Fruit fly (Drosophila melanogaster) whole organism, embryonic: Measurements from ENCODE around the gene CG12951.

ENCODE experiments used
- Atf3 ChIP-seq: fragments of 200-800 bp; sonication (Bioruptor generic); optimal IDR thresholded peaks from 3 replicates; lab custom pipeline; 2016; ENCODE audit warnings: missing biosample characterization, missing genetic modification characterization
- Bdp1 ChIP-seq: fragments of 200-800 bp; sonication (Bioruptor generic); optimal IDR thresholded peaks from 3 replicates; lab custom pipeline; 2016; ENCODE audit warnings: missing biosample characterization, missing genetic modification characterization
- Bgb ChIP-seq: fragments of 200-800 bp; sonication (Bioruptor generic); IDR thresholded peaks from 2 replicates; pipeline ENCODE4 v1.3.6; 2022; ENCODE audit warnings: missing biosample characterization, missing genetic modification characterization; ENCODE audit not compliant: partially characterized antibody
- CG10147 ChIP-seq: fragments of 200-800 bp; sonication (Bioruptor generic); optimal IDR thresholded peaks from 2 replicates; lab custom pipeline; 2019; ENCODE audit warnings: missing biosample characterization, mild to moderate bottlenecking, missing genetic modification characterization, moderate library complexity
- CG12071 ChIP-seq: fragments of 200-800 bp; sonication (Bioruptor generic); optimal IDR thresholded peaks from 3 replicates; lab custom pipeline; 2018; ENCODE audit warnings: missing biosample characterization, mild to moderate bottlenecking, missing genetic modification characterization
- CG12155 ChIP-seq: fragments of 200-800 bp; sonication (Bioruptor generic); optimal IDR thresholded peaks from 3 replicates; lab custom pipeline; 2016; ENCODE audit warnings: missing biosample characterization, missing genetic modification characterization
- CG12744 ChIP-seq: fragments of 200-800 bp; sonication (Bioruptor generic); optimal IDR thresholded peaks from 2 replicates; lab custom pipeline; 2016; ENCODE audit warnings: missing biosample characterization, missing genetic modification characterization
- CG15073 ChIP-seq: fragments of 200-800 bp; sonication (Bioruptor generic); optimal IDR thresholded peaks from 2 replicates; lab custom pipeline; 2016; ENCODE audit warnings: missing biosample characterization, missing genetic modification characterization
- CG17186 ChIP-seq: fragments of 200-800 bp; sonication (Bioruptor generic); optimal IDR thresholded peaks from 3 replicates; lab custom pipeline; 2017; ENCODE audit warnings: missing biosample characterization, missing genetic modification reagents, missing genetic modification characterization
- CG17328 ChIP-seq: fragments of 200-800 bp; sonication (Bioruptor generic); IDR thresholded peaks from 2 replicates; pipeline ENCODE4 v1.3.6; 2022; ENCODE audit warnings: missing biosample characterization, missing genetic modification characterization
- CG17612 ChIP-seq: fragments of 200-800 bp; sonication (Bioruptor generic); IDR thresholded peaks from 2 replicates; pipeline ENCODE4 v1.3.6; 2022; ENCODE audit warnings: missing biosample characterization, missing genetic modification characterization
- CG30431 ChIP-seq: fragments of 200-800 bp; sonication (Bioruptor generic); optimal IDR thresholded peaks from 2 replicates; lab custom pipeline; 2017; ENCODE audit warnings: missing biosample characterization, missing genetic modification characterization
- CG3163 ChIP-seq: fragments of 200-800 bp; sonication (Bioruptor generic); optimal IDR thresholded peaks from 3 replicates; lab custom pipeline; 2016; ENCODE audit warnings: missing biosample characterization, missing genetic modification characterization
- CG32532 ChIP-seq: fragments of 200-800 bp; sonication (Bioruptor generic); IDR thresholded peaks from 2 replicates; pipeline ENCODE4 v1.3.6; 2022; ENCODE audit warnings: missing biosample characterization, missing genetic modification characterization
- CG5245 ChIP-seq: fragments of 200-800 bp; sonication (Bioruptor generic); optimal IDR thresholded peaks from 3 replicates; lab custom pipeline; 2016; ENCODE audit warnings: missing biosample characterization, missing genetic modification characterization
- CG8359 ChIP-seq: fragments of 200-800 bp; sonication (Bioruptor generic); optimal IDR thresholded peaks from 2 replicates; lab custom pipeline; 2017; ENCODE audit warnings: missing biosample characterization, mild to moderate bottlenecking, missing genetic modification characterization, borderline replicate concordance
- CG8765 ChIP-seq: fragments of 200-800 bp; sonication (Bioruptor generic); IDR thresholded peaks from 2 replicates; pipeline ENCODE4 v1.3.6; 2022; ENCODE audit warnings: missing biosample characterization, missing genetic modification characterization
- CG8944 ChIP-seq: fragments of 200-800 bp; sonication (Bioruptor generic); optimal IDR thresholded peaks from 3 replicates; lab custom pipeline; 2016; ENCODE audit warnings: missing biosample characterization, missing genetic modification characterization
- CkIIα-i1 ChIP-seq: fragments of 200-800 bp; sonication (Bioruptor generic); IDR thresholded peaks from 2 replicates; pipeline ENCODE4 v1.3.6; 2022; ENCODE audit warnings: missing biosample characterization, missing genetic modification characterization
- D ChIP-seq, 2 experiments: fragments of 200-800 bp in 1 of 2; fragments of >200 bp in 1 of 2; sonication (Bioruptor generic) in 1 of 2; optimal IDR thresholded peaks; 2 replicates in 1 of 2; 3 replicates in 1 of 2; lab custom pipeline; 2017; ENCODE audit warnings: mild to moderate bottlenecking in 1 of 2, missing biosample characterization in 1 of 2, missing genetic modification characterization in 1 of 2, missing genetic modification reagents in 1 of 2
- Dbx ChIP-seq: fragments of 200-800 bp; sonication (Bioruptor generic); IDR thresholded peaks from 3 replicates; pipeline ENCODE4 v1.3.6; 2022; ENCODE audit warnings: missing biosample characterization, missing genetic modification characterization
- Dip2 ChIP-seq: fragments of 200-800 bp; sonication (Bioruptor generic); IDR thresholded peaks from 2 replicates; pipeline ENCODE4 v1.3.6; 2022; ENCODE audit warnings: missing biosample characterization, missing genetic modification characterization
- Drgx ChIP-seq: fragments of 200-800 bp; sonication (Bioruptor generic); IDR thresholded peaks from 2 replicates; pipeline ENCODE4 v1.3.6; 2022; ENCODE audit warnings: missing biosample characterization, missing genetic modification characterization
- Hmr ChIP-seq: fragments of 200-800 bp; sonication (Bioruptor generic); optimal IDR thresholded peaks from 3 replicates; lab custom pipeline; 2017; ENCODE audit warnings: mild to moderate bottlenecking, missing biosample characterization, missing genetic modification reagents, missing genetic modification characterization
- Hr78 ChIP-seq, 2 experiments: fragments of 200-800 bp in 1 of 2; fragments of >200 bp in 1 of 2; sonication (Bioruptor generic) in 1 of 2; optimal IDR thresholded peaks; 2 replicates each; lab custom pipeline; 2017 to 2019; ENCODE audit warnings: missing biosample characterization in 2 of 2, missing genetic modification characterization in 2 of 2, mild to moderate bottlenecking in 1 of 2, moderate library complexity in 1 of 2
- MTF-1 ChIP-seq: fragments of 200-800 bp; sonication (Bioruptor generic); optimal IDR thresholded peaks from 2 replicates; lab custom pipeline; 2018; ENCODE audit warnings: missing biosample characterization, mild to moderate bottlenecking, missing genetic modification characterization, borderline replicate concordance
- Side ChIP-seq: fragments of 200-800 bp; sonication (Bioruptor generic); optimal IDR thresholded peaks from 2 replicates; lab custom pipeline; 2016; ENCODE audit warnings: missing biosample characterization, missing genetic modification characterization
- Sry-δ ChIP-seq: fragments of 200-800 bp; sonication (Bioruptor generic); optimal IDR thresholded peaks from 2 replicates; lab custom pipeline; 2016; ENCODE audit warnings: missing biosample characterization, missing genetic modification characterization
- Stat92E ChIP-seq, 3 experiments: fragments of >200 bp in 2 of 3; fragments of 200-800 bp in 1 of 3; sonication (Bioruptor generic) in 1 of 3; optimal IDR thresholded peaks; 2 replicates each; lab custom pipeline; 2017 to 2019; ENCODE audit warnings: missing biosample characterization in 3 of 3, missing genetic modification characterization in 3 of 3, mild to moderate bottlenecking in 1 of 3, moderate library complexity in 1 of 3
- Taf1 ChIP-seq: fragments of 200-800 bp; sonication (Bioruptor generic); IDR thresholded peaks from 2 replicates; pipeline ENCODE4 v1.3.6; 2022; ENCODE audit warnings: missing biosample characterization, missing genetic modification characterization
- ase ChIP-seq: fragments of 200-800 bp; sonication (Bioruptor generic); IDR thresholded peaks from 3 replicates; pipeline ENCODE4 v1.3.6; 2022; ENCODE audit warnings: missing biosample characterization, missing genetic modification characterization
- ato ChIP-seq: fragments of 200-800 bp; sonication (Bioruptor generic); IDR thresholded peaks from 2 replicates; pipeline ENCODE4 v1.3.6; 2022; ENCODE audit warnings: missing biosample characterization, missing genetic modification characterization; ENCODE audit not compliant: partially characterized antibody
- bab2 ChIP-seq: fragments of 200-800 bp; sonication (Bioruptor generic); optimal IDR thresholded peaks from 2 replicates; lab custom pipeline; 2016; ENCODE audit warnings: missing biosample characterization, missing genetic modification characterization
- cg ChIP-seq: fragments of 200-800 bp; sonication (Bioruptor generic); optimal IDR thresholded peaks from 3 replicates; lab custom pipeline; 2019; ENCODE audit warnings: missing biosample characterization, mild to moderate bottlenecking, missing genetic modification characterization, moderate library complexity
- gro ChIP-seq: fragments of 200-800 bp; sonication (Bioruptor generic); optimal IDR thresholded peaks from 2 replicates; lab custom pipeline; 2016; ENCODE audit warnings: missing biosample characterization, missing genetic modification characterization
- inv ChIP-seq: fragments of 200-800 bp; sonication (Bioruptor generic); IDR thresholded peaks from 2 replicates; pipeline ENCODE4 v1.3.6; 2022; ENCODE audit warnings: missing biosample characterization, missing genetic modification characterization; ENCODE audit not compliant: partially characterized antibody
- lab ChIP-seq: fragments of 200-800 bp; sonication (Bioruptor generic); optimal IDR thresholded peaks from 3 replicates; lab custom pipeline; 2017; ENCODE audit warnings: missing biosample characterization, missing genetic modification characterization, mild to moderate bottlenecking, moderate library complexity, missing genetic modification reagents
- lmd ChIP-seq: fragments of 200-800 bp; sonication (Bioruptor generic); IDR thresholded peaks from 2 replicates; pipeline ENCODE4 v1.3.6; 2022; ENCODE audit warnings: missing biosample characterization, missing genetic modification characterization
- luna ChIP-seq: fragments of 200-800 bp; sonication (Bioruptor generic); optimal IDR thresholded peaks from 2 replicates; lab custom pipeline; 2016; ENCODE audit warnings: missing biosample characterization, missing genetic modification characterization
- mirr ChIP-seq: fragments of 200-800 bp; sonication (Bioruptor generic); optimal IDR thresholded peaks from 3 replicates; lab custom pipeline; 2018; ENCODE audit warnings: missing biosample characterization, mild to moderate bottlenecking, missing genetic modification characterization
- mld ChIP-seq: fragments of 200-800 bp; sonication (Bioruptor generic); IDR thresholded peaks from 3 replicates; pipeline ENCODE4 v1.3.6; 2022; ENCODE audit warnings: missing biosample characterization, missing genetic modification characterization; ENCODE audit not compliant: partially characterized antibody
- oc ChIP-seq: fragments of 200-800 bp; sonication (Bioruptor generic); optimal IDR thresholded peaks from 2 replicates; lab custom pipeline; 2018; ENCODE audit warnings: missing biosample characterization, mild to moderate bottlenecking, missing genetic modification characterization, moderate library complexity
- phol ChIP-seq: fragments of 200-800 bp; sonication (Bioruptor generic); optimal IDR thresholded peaks from 3 replicates; lab custom pipeline; 2018; ENCODE audit warnings: missing biosample characterization, mild to moderate bottlenecking, missing genetic modification characterization, moderate library complexity
- ranshi ChIP-seq: fragments of 200-800 bp; sonication (Bioruptor generic); IDR thresholded peaks from 2 replicates; pipeline ENCODE4 v1.3.6; 2022; ENCODE audit warnings: missing biosample characterization, missing genetic modification characterization
- rib ChIP-seq: fragments of 200-800 bp; sonication (Bioruptor generic); IDR thresholded peaks from 2 replicates; pipeline ENCODE4 v1.3.6; 2022; ENCODE audit warnings: missing biosample characterization, missing genetic modification characterization
- sens ChIP-seq: fragments of 200-800 bp; sonication (Bioruptor generic); peaks from one replicate; lab custom pipeline; 2016; ENCODE audit warnings: missing biosample characterization, missing genetic modification characterization
- sens-2 ChIP-seq: fragments of 200-800 bp; sonication (Bioruptor generic); IDR thresholded peaks from 2 replicates; pipeline ENCODE4 v1.3.6; 2022; ENCODE audit warnings: missing biosample characterization, missing genetic modification characterization
- sisA ChIP-seq: fragments of 200-800 bp; sonication (Bioruptor generic); IDR thresholded peaks from 2 replicates; pipeline ENCODE4 v1.3.6; 2022; ENCODE audit warnings: missing biosample characterization, missing genetic modification characterization
- zfh1 ChIP-seq: fragments of 200-800 bp; sonication (Bioruptor generic); IDR thresholded peaks from 3 replicates; pipeline ENCODE4 v1.3.6; 2022; ENCODE audit warnings: missing biosample characterization, missing genetic modification characterization

CG12951 gene

dm6 chr3R:9337402-9338254 lies 7.5 kb upstream of the CG12951 start (continued):
- TF ChIP-seq gro (GFP tag; lab: Kevin White, UChicago) (no peak), CkIIα-i1 (GFP tag; lab: Robert Waterston, UW) (no peak), CG12071 (peak; percentile 24), lab (GFP tag; lab: Kevin White, UChicago) (no peak), Bgb (GFP tag; lab: Robert Waterston, UW) (no peak), CG3163 (no peak), luna (no peak), mld (GFP tag; lab: Robert Waterston, UW) (no peak), oc (no peak), sens (GFP tag; lab: Kevin White, UChicago) (peak; percentile 58), mirr (GFP tag; lab: Kevin White, UChicago) (peak; percentile 53), sens-2 (no peak), ranshi (GFP tag; lab: Robert Waterston, UW) (no peak), bab2 (GFP tag; lab: Kevin White, UChicago) (no peak), Stat92E (GFP tag; optimal IDR thresholded peaks at IDR 0.05; lab: Kevin White, UChicago) (no peak), CG8765 (GFP tag; lab: Robert Waterston, UW) (no peak), zfh1 (GFP tag; lab: Robert Waterston, UW) (no peak), Side (GFP tag; lab: Kevin White, UChicago) (no peak), lmd (no peak), CG8359 (GFP tag; lab: Kevin White, UChicago) (no peak), rib (GFP tag; lab: Robert Waterston, UW) (no peak), ato (GFP tag; lab: Robert Waterston, UW) (no peak), Hr78 (GFP tag; optimal IDR thresholded peaks at IDR 0.05; lab: Kevin White, UChicago) (peak in 1 of 2 experiments; percentile 21), Dip2 (GFP tag; lab: Robert Waterston, UW) (no peak), CG17186 (GFP tag; lab: Kevin White, UChicago) (no peak), inv (no peak), CG8944 (no peak), Bdp1 (GFP tag; lab: Kevin White, UChicago) (no peak), MTF-1 (GFP tag; lab: Kevin White, UChicago) (no peak), CG32532 (GFP tag; lab: Robert Waterston, UW) (peak; percentile 36; the same call in 1 of the 2 replicates), Hmr (GFP tag; lab: Kevin White, UChicago) (no peak), Atf3 (GFP tag; lab: Kevin White, UChicago) (no peak), Sry-δ (no peak), CG17328 (GFP tag; lab: Robert Waterston, UW) (no peak), CG10147 (no peak), cg (GFP tag; lab: Kevin White, UChicago) (peak; percentile 42), CG15073 (GFP tag; lab: Kevin White, UChicago) (no peak), CG12744 (GFP tag; lab: Kevin White, UChicago) (no peak), sisA (GFP tag; lab: Robert Waterston, UW) (no peak), CG5245 (GFP tag; lab: Kevin White, UChicago) (no peak), D (optimal IDR thresholded peaks at IDR 0.05; lab: Kevin White, UChicago) (no peak), D (GFP tag; optimal IDR thresholded peaks at IDR 0.05; lab: Kevin White, UChicago) (no peak), Taf1 (GFP tag; lab: Robert Waterston, UW) (no peak), CG12155 (GFP tag; lab: Kevin White, UChicago) (no peak), Dbx (GFP tag; lab: Robert Waterston, UW) (no peak), ase (GFP tag; lab: Robert Waterston, UW) (no peak), CG17612 (GFP tag; lab: Robert Waterston, UW) (no peak), phol (no peak), CG30431 (GFP tag; lab: Kevin White, UChicago) (no peak), Drgx (GFP tag; lab: Robert Waterston, UW) (no peak)
